Worm (Caenorhabditis elegans) whole organism, L1 larva: Measurements from ENCODE around the gene nduv-3.

ENCODE experiments used
- C16A3.4 ChIP-seq: fragments of 150-350 bp; optimal IDR thresholded peaks from 2 replicates; lab custom pipeline; 2014; ENCODE audit warnings: missing biosample characterization, missing genetic modification characterization
- C34B4.2 ChIP-seq: sonication (generic microtip); optimal IDR thresholded peaks from 2 replicates; lab custom pipeline; 2017; ENCODE audit warnings: mild to moderate bottlenecking, missing genetic modification characterization, missing compliant biosample characterization
- F16B12.6 ChIP-seq: fragments of 150-350 bp; optimal IDR thresholded peaks from 2 replicates; lab custom pipeline; 2014; ENCODE audit warnings: missing biosample characterization, missing genetic modification characterization
- aha-1 ChIP-seq: fragments of 150-350 bp; optimal IDR thresholded peaks from 2 replicates; lab custom pipeline; 2014; ENCODE audit warnings: missing biosample characterization, missing genetic modification characterization
- ceh-63 ChIP-seq: fragments of 200-800 bp; sonication (Bioruptor generic); optimal IDR thresholded peaks from 2 replicates; lab custom pipeline; 2018; ENCODE audit warnings: mild to moderate bottlenecking, missing genetic modification characterization, missing compliant biosample characterization
- ces-1 ChIP-seq: fragments of 150-350 bp; optimal IDR thresholded peaks from 2 replicates; lab custom pipeline; 2014; ENCODE audit warnings: missing biosample characterization, missing genetic modification reagents, missing genetic modification characterization
- dpl-1 ChIP-seq, 3 experiments: fragments of 150-350 bp in 2 of 3; sonication (generic microtip) in 1 of 3; optimal IDR thresholded peaks; 2 replicates each; lab custom pipeline; 2014 to 2017; ENCODE audit warnings: missing biosample characterization in 3 of 3, missing genetic modification characterization in 3 of 3, missing genetic modification reagents in 3 of 3
- efl-1 ChIP-seq, 4 experiments: fragments of 150-350 bp; optimal IDR thresholded peaks in 3 of 4; peaks in 1 of 4; 1 replicate in 1 of 4; 2 replicates in 3 of 4; lab custom pipeline; 2014; ENCODE audit warnings: missing biosample characterization in 2 of 4, missing genetic modification characterization in 2 of 4, missing genetic modification reagents in 2 of 4
- egl-13 ChIP-seq: sonication (generic microtip); optimal IDR thresholded peaks from 2 replicates; lab custom pipeline; 2016; ENCODE audit warnings: missing genotype, missing genetic modification reagents, missing genetic modification characterization, missing compliant biosample characterization
- egl-27 ChIP-seq, 2 experiments: fragments of 150-350 bp in 1 of 2; sonication (generic microtip); optimal IDR thresholded peaks; 3 replicates each; lab custom pipeline; 2017 to 2018; ENCODE audit warnings: missing biosample characterization in 2 of 2, missing genetic modification characterization in 2 of 2, missing genetic modification reagents in 2 of 2
- elt-2 ChIP-seq: sonication (generic microtip); optimal IDR thresholded peaks from 2 replicates; lab custom pipeline; 2016; ENCODE audit warnings: missing genetic modification characterization, mild to moderate bottlenecking, inconsistent platforms, missing compliant biosample characterization, missing genetic modification reagents
- elt-3 ChIP-seq, 6 experiments: fragments of 150-350 bp in 1 of 6; sonication (generic microtip); optimal IDR thresholded peaks; 2 replicates each; lab custom pipeline; 2017 to 2018; ENCODE audit warnings: missing biosample characterization in 6 of 6, missing genetic modification characterization in 6 of 6, inconsistent platforms in 1 of 6
- ets-5 ChIP-seq: fragments of 200-800 bp; sonication (Bioruptor generic); IDR thresholded peaks from 2 replicates; pipeline ENCODE4 v1.3.6; 2022; ENCODE audit warnings: missing genetic modification characterization, missing compliant biosample characterization
- fkh-4 ChIP-seq: sonication (generic microtip); optimal IDR thresholded peaks from 2 replicates; lab custom pipeline; 2016; ENCODE audit warnings: missing compliant biosample characterization, missing genetic modification characterization, borderline replicate concordance
- irx-1 ChIP-seq: sonication (generic microtip); optimal IDR thresholded peaks from 2 replicates; lab custom pipeline; 2016; ENCODE audit warnings: missing genetic modification characterization, missing compliant biosample characterization
- jun-1 ChIP-seq: fragments of 150-350 bp; optimal IDR thresholded peaks from 2 replicates; lab custom pipeline; 2014; ENCODE audit warnings: missing biosample characterization, missing genetic modification reagents, missing genetic modification characterization
- lin-14 ChIP-seq: fragments of 200-800 bp; sonication (Bioruptor generic); optimal IDR thresholded peaks from 2 replicates; lab custom pipeline; 2018; ENCODE audit warnings: mild to moderate bottlenecking, missing genetic modification characterization, moderate library complexity, missing compliant biosample characterization
- lin-15B ChIP-seq: fragments of 150-350 bp; sonication (generic microtip); optimal IDR thresholded peaks from 3 replicates; lab custom pipeline; 2014; ENCODE audit warnings: missing biosample characterization, missing genetic modification characterization
- lin-35 ChIP-seq, 2 experiments: fragments of 150-350 bp; optimal IDR thresholded peaks; 2 replicates each; lab custom pipeline; 2014; ENCODE audit warnings: missing biosample characterization in 2 of 2, missing genetic modification characterization in 2 of 2, missing genetic modification reagents in 2 of 2
- lsy-2 ChIP-seq, 2 experiments: fragments of 150-350 bp; optimal IDR thresholded peaks; 2 replicates each; lab custom pipeline; 2014; ENCODE audit warnings: missing biosample characterization in 2 of 2, missing genetic modification characterization in 2 of 2
- nhr-11 ChIP-seq: fragments of 150-350 bp; optimal IDR thresholded peaks from 2 replicates; lab custom pipeline; 2014; ENCODE audit warnings: missing biosample characterization, missing genetic modification characterization
- nhr-12 ChIP-seq: sonication (generic microtip); optimal IDR thresholded peaks from 2 replicates; lab custom pipeline; 2017; ENCODE audit warnings: missing biosample characterization, missing genetic modification characterization
- nhr-20 ChIP-seq: sonication (generic microtip); optimal IDR thresholded peaks from 2 replicates; lab custom pipeline; 2016; ENCODE audit warnings: mild to moderate bottlenecking, missing genetic modification characterization, missing compliant biosample characterization
- nhr-237 ChIP-seq: fragments of 150-350 bp; optimal IDR thresholded peaks from 2 replicates; lab custom pipeline; 2014; ENCODE audit warnings: missing biosample characterization, missing genetic modification characterization
- nhr-71 ChIP-seq: sonication (generic microtip); optimal IDR thresholded peaks from 2 replicates; lab custom pipeline; 2016; ENCODE audit warnings: mild to moderate bottlenecking, missing genetic modification characterization, moderate library complexity, missing compliant biosample characterization
- rnt-1 ChIP-seq: sonication (generic microtip); optimal IDR thresholded peaks from 2 replicates; lab custom pipeline; 2016; ENCODE audit warnings: mild to moderate bottlenecking, missing genetic modification characterization, moderate library complexity, missing compliant biosample characterization
- snpc-4 ChIP-seq: fragments of 150-350 bp; optimal IDR thresholded peaks from 2 replicates; lab custom pipeline; 2014; ENCODE audit warnings: missing biosample characterization, missing genetic modification characterization
- snu-23 ChIP-seq: sonication (generic microtip); optimal IDR thresholded peaks from 2 replicates; lab custom pipeline; 2016; ENCODE audit warnings: missing genetic modification characterization, missing compliant biosample characterization
- sptf-1 ChIP-seq: fragments of 150-350 bp; optimal IDR thresholded peaks from 2 replicates; lab custom pipeline; 2014; ENCODE audit warnings: missing biosample characterization, missing genetic modification characterization
- sup-37 ChIP-seq: fragments of 200-800 bp; sonication (Bioruptor generic); optimal IDR thresholded peaks from 2 replicates; lab custom pipeline; 2018; ENCODE audit warnings: mild to moderate bottlenecking, missing genetic modification characterization, missing compliant biosample characterization
- tlp-1 ChIP-seq: fragments of 150-350 bp; optimal IDR thresholded peaks from 2 replicates; lab custom pipeline; 2014; ENCODE audit warnings: missing biosample characterization, missing genetic modification characterization
- unc-130 ChIP-seq: fragments of 150-350 bp; optimal IDR thresholded peaks from 2 replicates; lab custom pipeline; 2017; ENCODE audit warnings: missing biosample characterization, missing genetic modification characterization, inconsistent platforms
- unc-30 ChIP-seq: sonication (generic microtip); optimal IDR thresholded peaks from 2 replicates; lab custom pipeline; 2017; ENCODE audit warnings: missing biosample characterization, missing genetic modification characterization
- unc-62 ChIP-seq: fragments of 150-350 bp; optimal IDR thresholded peaks from 2 replicates; lab custom pipeline; 2014; ENCODE audit warnings: missing biosample characterization, missing genetic modification reagents, missing genetic modification characterization
- unc-98 ChIP-seq: fragments of 200-800 bp; sonication (Bioruptor generic); IDR thresholded peaks from 2 replicates; pipeline ENCODE4 v1.3.6; 2022; ENCODE audit warnings: missing genetic modification characterization, missing compliant biosample characterization
- vab-15 ChIP-seq: sonication (generic microtip); optimal IDR thresholded peaks from 2 replicates; lab custom pipeline; 2017; ENCODE audit warnings: missing genotype, mild to moderate bottlenecking, missing genetic modification characterization, missing compliant biosample characterization
- xbp-1 ChIP-seq: sonication (generic microtip); optimal IDR thresholded peaks from 2 replicates; lab custom pipeline; 2016; ENCODE audit warnings: missing genetic modification characterization, missing compliant biosample characterization
- zip-4 ChIP-seq: fragments of 200-800 bp; sonication (Bioruptor generic); optimal IDR thresholded peaks from 2 replicates; lab custom pipeline; 2018; ENCODE audit warnings: mild to moderate bottlenecking, missing genetic modification characterization, moderate library complexity, missing compliant biosample characterization
- ztf-4 ChIP-seq: fragments of 150-350 bp; optimal IDR thresholded peaks from 2 replicates; lab custom pipeline; 2014; ENCODE audit warnings: missing biosample characterization, missing genetic modification characterization

Gene nduv-3

DNA sequence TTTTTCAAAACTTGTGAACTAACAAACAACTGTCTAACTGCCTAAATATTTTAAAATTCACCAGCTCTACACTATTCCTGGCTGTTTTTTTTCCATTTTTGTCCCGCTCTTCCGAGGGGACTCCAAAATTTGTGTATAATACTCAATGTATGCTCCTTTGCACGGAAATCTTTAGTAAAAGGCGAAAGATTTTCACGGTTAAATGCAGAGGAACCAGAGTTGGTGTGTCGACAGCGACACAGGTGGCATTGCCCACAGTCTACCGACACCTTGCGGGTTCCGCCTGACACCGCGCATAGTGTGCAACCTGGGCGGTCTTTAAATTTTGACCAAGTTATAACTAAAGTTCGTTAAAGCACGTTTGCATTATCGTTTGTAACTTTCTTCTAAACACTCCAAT lies 13.9 kb downstream of the nduv-3 start:
- no peak for TF ChIP-seq elt-2
- no peak for TF ChIP-seq aha-1 (tag; lab: Kevin White, UChicago)
- peak; percentile 17 for TF ChIP-seq snpc-4 (tag; lab: Kevin White, UChicago)
- TF ChIP-seq nhr-20, result no peak

DNA sequence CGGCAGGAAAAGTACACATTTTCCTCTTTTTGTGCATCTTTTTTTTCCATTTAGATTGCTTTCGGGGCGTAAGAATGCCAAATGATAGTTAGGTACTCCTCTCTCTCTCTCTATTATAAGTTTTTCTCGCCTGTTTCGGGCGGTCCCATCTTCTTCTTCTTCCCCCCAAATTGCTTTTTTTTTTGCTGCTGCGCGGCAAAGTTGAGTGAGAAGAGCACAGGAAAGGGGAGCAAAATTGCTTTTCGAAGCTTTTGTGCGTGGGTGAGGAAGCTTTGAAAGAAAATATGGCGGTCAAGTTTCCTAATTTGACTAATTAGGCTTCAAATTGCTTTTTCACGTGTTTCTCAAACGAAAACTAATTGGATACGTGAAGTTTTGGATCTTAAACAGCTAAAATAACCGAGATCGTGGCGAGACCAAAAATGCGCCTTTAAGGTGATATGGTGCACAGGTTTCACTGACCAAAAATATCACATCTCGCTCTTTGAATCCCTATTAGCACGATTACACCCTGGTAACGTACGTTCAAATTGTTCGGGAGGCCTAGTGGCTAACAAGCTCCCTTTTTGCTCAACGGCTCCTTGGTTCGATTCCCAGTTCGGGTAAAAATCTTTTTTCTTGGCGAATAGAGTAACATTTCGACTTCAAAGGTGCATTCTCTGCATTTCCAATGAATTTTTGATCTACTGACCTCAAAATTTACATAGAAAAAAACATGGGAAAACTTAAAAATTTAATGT lies 15.5 kb downstream of the nduv-3 start:
- TF ChIP-seq ets-5 (GFP tag; lab: Robert Waterston, UW) (no peak), nhr-71 (tag; lab: Kevin White, UChicago) (peak; percentile 6), dpl-1 (GFP tag; optimal IDR thresholded peaks at IDR 0.05; lab: Kevin White, UChicago) (peak in 1 of 3 experiments; percentile 22), ceh-63 (peak; percentile 74), jun-1 (tag; lab: Kevin White, UChicago) (no peak), lin-14 (GFP tag; lab: Kevin White, UChicago) (peak; percentile 75)
- TF ChIP-seq, all 84 proteins: peak for 4

DNA sequence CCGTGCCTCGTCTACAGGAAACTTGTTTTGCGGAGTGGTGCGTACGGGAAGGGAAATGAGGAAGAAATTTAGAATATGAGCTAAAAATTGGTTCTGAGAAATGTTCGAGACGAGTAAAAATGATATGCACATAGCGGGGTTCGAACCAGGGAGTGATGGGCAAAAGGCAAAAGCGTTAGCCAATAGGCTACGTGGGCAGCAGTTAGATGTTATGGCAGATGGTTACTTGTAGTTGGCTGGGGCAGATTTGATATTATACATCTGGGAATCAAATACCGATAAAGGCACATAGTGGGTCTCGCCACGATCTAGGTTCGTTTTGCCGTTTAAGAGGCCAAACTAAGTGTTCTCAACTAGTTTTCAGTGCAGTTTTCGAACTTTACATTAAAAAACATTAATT lies 16.2 kb downstream of the nduv-3 start:
- no peak for TF ChIP-seq unc-30 (tag; lab: Kevin White, UChicago)
- no peak for TF ChIP-seq zip-4 (GFP tag; lab: Kevin White, UChicago)
- peak in 1 of 2 experiments; percentile 15 for TF ChIP-seq efl-1 (optimal IDR thresholded peaks at IDR 0.05; lab: Kevin White, UChicago)
- TF ChIP-seq efl-1 (GFP tag; optimal IDR thresholded peaks at IDR 0.05 in 1 of 2; lab: Kevin White, UChicago), result no peak
- peak; percentile 11 for TF ChIP-seq snu-23
- TF ChIP-seq rnt-1 (tag; lab: Kevin White, UChicago), result peak; percentile 12

DNA sequence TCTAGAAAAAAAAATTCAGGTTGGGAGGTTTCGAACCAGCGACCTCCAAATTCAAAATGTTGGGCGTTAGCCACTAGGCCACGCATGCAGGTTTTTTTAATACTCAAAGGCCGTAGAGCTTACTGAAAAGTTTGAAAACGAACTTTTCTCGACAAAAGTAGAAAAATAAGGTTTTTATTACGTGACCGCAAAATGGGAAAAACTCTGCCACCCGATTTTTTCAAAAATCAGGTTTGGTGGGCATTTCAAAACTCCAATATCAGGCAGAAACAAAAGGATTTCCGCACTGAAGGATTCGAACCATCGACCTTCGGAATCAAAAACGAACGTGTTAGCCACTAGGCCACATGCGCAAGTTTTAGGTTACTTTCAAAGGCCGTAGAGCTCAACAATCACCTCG lies 17.6 kb downstream of the nduv-3 start:
- TF ChIP-seq sptf-1 (tag; lab: Kevin White, UChicago) (no peak), egl-27 (tag; optimal IDR thresholded peaks at IDR 0.05; lab: Kevin White, UChicago) (no peak), dpl-1 (GFP tag; optimal IDR thresholded peaks at IDR 0.05; lab: Kevin White, UChicago) (no peak), tlp-1 (tag; lab: Kevin White, UChicago) (no peak), lin-35 (GFP tag; optimal IDR thresholded peaks at IDR 0.05; lab: Kevin White, UChicago) (no peak), C16A3.4 (tag; lab: Kevin White, UChicago) (no peak), efl-1 (optimal IDR thresholded peaks at IDR 0.05; lab: Kevin White, UChicago) (no peak), efl-1 (GFP tag; optimal IDR thresholded peaks at IDR 0.05 in 1 of 2; lab: Kevin White, UChicago) (no peak), unc-130 (tag; lab: Kevin White, UChicago) (no peak), nhr-71 (tag; lab: Kevin White, UChicago) (no peak), ztf-4 (no peak), ces-1 (no peak), egl-13 (tag; lab: Kevin White, UChicago) (no peak), nhr-11 (tag; lab: Kevin White, UChicago) (no peak), unc-30 (tag; lab: Kevin White, UChicago) (no peak), unc-98 (GFP tag; lab: Robert Waterston, UW) (no peak), elt-3 (tag; optimal IDR thresholded peaks at IDR 0.05; lab: Kevin White, UChicago) (no peak), fkh-4 (no peak), nhr-237 (tag; lab: Kevin White, UChicago) (no peak)

DNA sequence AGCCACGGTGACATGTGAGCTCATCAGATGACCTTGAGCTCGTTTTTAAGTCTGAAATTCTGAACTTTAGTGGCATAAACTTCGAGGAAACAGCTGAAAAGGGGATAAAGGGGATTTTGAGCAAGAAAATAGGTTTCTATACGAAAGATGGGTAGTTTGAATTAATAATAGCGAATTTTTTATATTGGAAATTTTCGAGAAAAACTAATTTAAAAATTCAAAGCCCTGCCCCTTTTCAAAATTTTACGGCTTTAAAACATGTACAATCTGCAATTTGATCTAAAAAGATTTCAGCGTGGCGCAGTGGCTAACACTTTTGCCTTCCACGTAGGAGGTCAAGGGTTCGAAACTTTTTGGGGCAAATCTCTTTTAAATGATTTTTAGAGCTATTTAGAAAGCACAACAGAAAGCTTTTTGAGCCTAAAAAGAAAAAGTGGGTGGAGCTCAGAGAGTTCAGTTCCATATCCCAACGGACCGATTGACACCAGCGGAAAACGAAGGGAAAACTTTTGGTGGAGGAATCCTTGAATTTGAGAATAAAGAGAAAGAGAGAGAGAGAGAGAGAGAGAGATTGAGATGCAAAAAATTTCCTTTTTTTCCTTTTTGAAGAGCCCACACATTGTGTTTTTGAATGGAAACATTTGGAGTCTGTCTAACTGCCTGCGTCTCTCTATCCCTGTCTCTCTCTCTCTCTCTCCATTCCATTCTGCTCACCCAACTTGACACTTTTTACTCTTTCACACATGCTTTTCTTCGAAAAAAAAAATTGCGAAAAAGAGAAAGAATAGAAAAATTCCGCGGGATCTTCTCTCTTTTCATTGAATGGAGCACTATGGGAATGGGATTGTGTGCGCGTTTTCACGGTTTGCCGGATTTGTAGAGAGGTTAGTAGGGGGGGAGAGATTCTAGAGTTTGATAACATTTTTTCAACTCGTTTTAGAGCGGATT lies 23.1 kb downstream of the nduv-3 start, which contains the start of gene Y69A2AR.31:
TSS of gene Y69A2AR.31 (minus strand) at position 51 of the 948 bp plus-strand sequence.
- TF ChIP-seq unc-130 (tag; lab: Kevin White, UChicago) (no peak), lin-35 (GFP tag; optimal IDR thresholded peaks at IDR 0.05; lab: Kevin White, UChicago) (peak in 1 of 2 experiments; percentile 33), snpc-4 (tag; lab: Kevin White, UChicago) (no peak), vab-15 (tag; lab: Kevin White, UChicago) (no peak), nhr-20 (no peak), sup-37 (GFP tag; lab: Kevin White, UChicago) (no peak), lsy-2 (tag; optimal IDR thresholded peaks at IDR 0.05; lab: Kevin White, UChicago) (peak; percentile 31 to 55), nhr-71 (tag; lab: Kevin White, UChicago) (peak; percentile 35), elt-2 (no peak), unc-62 (GFP tag; lab: Kevin White, UChicago) (no peak), irx-1 (tag; lab: Kevin White, UChicago) (no peak), dpl-1 (GFP tag; optimal IDR thresholded peaks at IDR 0.05; lab: Kevin White, UChicago) (peak in 2 of 3 experiments; percentile 9 to 25), xbp-1 (no peak), lin-15B (tag; lab: Kevin White, UChicago) (no peak), ztf-4 (no peak), ets-5 (GFP tag; lab: Robert Waterston, UW) (no peak), nhr-12 (tag; lab: Kevin White, UChicago) (no peak), unc-98 (GFP tag; lab: Robert Waterston, UW) (no peak), snu-23 (no peak), C34B4.2 (tag; lab: Kevin White, UChicago) (no peak), F16B12.6 (tag; lab: Kevin White, UChicago) (no peak), tlp-1 (tag; lab: Kevin White, UChicago) (no peak)
